Worm (Caenorhabditis elegans) whole organism, L2 larva: Measurements from ENCODE around the gene sta-1.

ENCODE experiments used
- F13H6.1 ChIP-seq: sonication (generic microtip); optimal IDR thresholded peaks from 2 replicates; lab custom pipeline; 2016; ENCODE audit warnings: missing genetic modification characterization, missing compliant biosample characterization
- aly-2 ChIP-seq: fragments of 150-350 bp; optimal IDR thresholded peaks from 2 replicates; lab custom pipeline; 2014; ENCODE audit warnings: missing biosample characterization, missing genetic modification characterization
- unc-62 ChIP-seq: fragments of 150-350 bp; optimal IDR thresholded peaks from 2 replicates; lab custom pipeline; 2014; ENCODE audit warnings: missing biosample characterization, missing genetic modification reagents, missing genetic modification characterization
- ztf-4 ChIP-seq: fragments of 150-350 bp; optimal IDR thresholded peaks from 2 replicates; lab custom pipeline; 2014; ENCODE audit warnings: missing biosample characterization, missing genetic modification characterization

ce11 chrIV:16629090-16629489 lies 35.0 kb upstream of the sta-1 start, which contains the start of gene Y51H4A.936:
- TF ChIP-seq F13H6.1 (tag; lab: Kevin White, UChicago) = no peak
- TF ChIP-seq unc-62 = no peak
- no peak for TF ChIP-seq aly-2 (tag; lab: Kevin White, UChicago)
- TF ChIP-seq ztf-4 (tag; lab: Kevin White, UChicago) = no peak
